Fruit fly (Drosophila melanogaster) whole organism, embryonic: Measurements from ENCODE around the gene CG15332.

ENCODE experiments used
- Atf3 ChIP-seq: fragments of 200-800 bp; sonication (Bioruptor generic); optimal IDR thresholded peaks from 3 replicates; lab custom pipeline; 2016; ENCODE audit warnings: missing biosample characterization, missing genetic modification characterization
- Blimp-1 ChIP-seq: fragments of 200-800 bp; sonication (Bioruptor generic); optimal IDR thresholded peaks from 3 replicates; lab custom pipeline; 2018; ENCODE audit warnings: missing biosample characterization, missing genetic modification characterization, mild to moderate bottlenecking, moderate library complexity, missing genetic modification reagents
- CG10543 ChIP-seq: fragments of 200-800 bp; sonication (Bioruptor generic); optimal IDR thresholded peaks from 3 replicates; lab custom pipeline; 2017; ENCODE audit warnings: missing biosample characterization, mild to moderate bottlenecking, missing genetic modification characterization, moderate library complexity
- CG11695 ChIP-seq: fragments of 200-800 bp; sonication (Bioruptor generic); IDR thresholded peaks from 3 replicates; pipeline ENCODE4 v1.3.6; 2022; ENCODE audit warnings: missing biosample characterization, missing genetic modification characterization
- CG12391 ChIP-seq: fragments of 200-800 bp; sonication (Bioruptor generic); optimal IDR thresholded peaks from 3 replicates; lab custom pipeline; 2018; ENCODE audit warnings: missing biosample characterization, mild to moderate bottlenecking, missing genetic modification characterization, moderate library complexity
- CG13287 ChIP-seq: fragments of 200-800 bp; sonication (Bioruptor generic); IDR thresholded peaks from 2 replicates; pipeline ENCODE4 v1.3.6; 2022; ENCODE audit warnings: missing biosample characterization, missing genetic modification characterization; ENCODE audit not compliant: partially characterized antibody
- CG14710 ChIP-seq: fragments of 200-800 bp; sonication (Bioruptor generic); optimal IDR thresholded peaks from 3 replicates; lab custom pipeline; 2019; ENCODE audit warnings: missing biosample characterization, mild to moderate bottlenecking, missing genetic modification characterization, moderate library complexity
- CG15514 ChIP-seq: fragments of 200-800 bp; sonication (Bioruptor generic); optimal IDR thresholded peaks from 3 replicates; lab custom pipeline; 2017; ENCODE audit warnings: missing biosample characterization, missing genetic modification characterization, mild to moderate bottlenecking, moderate library complexity, missing genetic modification reagents
- CG17186 ChIP-seq: fragments of 200-800 bp; sonication (Bioruptor generic); optimal IDR thresholded peaks from 3 replicates; lab custom pipeline; 2017; ENCODE audit warnings: missing biosample characterization, missing genetic modification reagents, missing genetic modification characterization
- CG17568 ChIP-seq: fragments of 200-800 bp; sonication (Bioruptor generic); optimal IDR thresholded peaks from 2 replicates; lab custom pipeline; 2018; ENCODE audit warnings: missing biosample characterization, mild to moderate bottlenecking, missing genetic modification characterization, moderate library complexity
- CG17829 ChIP-seq: fragments of 200-800 bp; optimal IDR thresholded peaks from 2 replicates; lab custom pipeline; 2019; ENCODE audit warnings: missing biosample characterization, mild to moderate bottlenecking, missing genetic modification characterization, moderate library complexity
- CG18011 ChIP-seq: fragments of 200-800 bp; sonication (Bioruptor generic); optimal IDR thresholded peaks from 2 replicates; lab custom pipeline; 2017; ENCODE audit warnings: missing biosample characterization, missing genetic modification characterization, mild to moderate bottlenecking, moderate library complexity, missing genotype
- CG18619 ChIP-seq: fragments of 200-800 bp; sonication (Bioruptor generic); optimal IDR thresholded peaks from 3 replicates; lab custom pipeline; 2017; ENCODE audit warnings: missing biosample characterization, mild to moderate bottlenecking, missing genetic modification characterization
- CG2116 ChIP-seq: fragments of 200-800 bp; sonication (Bioruptor generic); optimal IDR thresholded peaks from 3 replicates; lab custom pipeline; 2018; ENCODE audit warnings: missing biosample characterization, mild to moderate bottlenecking, missing genetic modification characterization
- CG3163 ChIP-seq: fragments of 200-800 bp; sonication (Bioruptor generic); optimal IDR thresholded peaks from 3 replicates; lab custom pipeline; 2016; ENCODE audit warnings: missing biosample characterization, missing genetic modification characterization
- CG34376 ChIP-seq: fragments of 200-800 bp; sonication (Bioruptor generic); optimal IDR thresholded peaks from 2 replicates; lab custom pipeline; 2018; ENCODE audit warnings: missing biosample characterization, mild to moderate bottlenecking, missing genetic modification characterization
- CG4328 ChIP-seq: fragments of 200-800 bp; sonication (Bioruptor generic); optimal IDR thresholded peaks from 3 replicates; lab custom pipeline; 2017; ENCODE audit warnings: missing biosample characterization, missing genetic modification reagents, missing genetic modification characterization
- CG6689 ChIP-seq: fragments of 200-800 bp; sonication (Bioruptor generic); IDR thresholded peaks from 2 replicates; pipeline ENCODE4 v1.3.6; 2022; ENCODE audit warnings: missing biosample characterization, missing genetic modification characterization
- CG6791 ChIP-seq: fragments of 200-800 bp; sonication (Bioruptor generic); IDR thresholded peaks from 3 replicates; pipeline ENCODE4 v1.3.6; 2022; ENCODE audit warnings: missing biosample characterization, missing genetic modification characterization; ENCODE audit not compliant: partially characterized antibody
- CG7987 ChIP-seq: fragments of 200-800 bp; sonication (Bioruptor generic); optimal IDR thresholded peaks from 2 replicates; lab custom pipeline; 2018; ENCODE audit warnings: missing biosample characterization, mild to moderate bottlenecking, missing genetic modification characterization, moderate library complexity
- CG8359 ChIP-seq: fragments of 200-800 bp; sonication (Bioruptor generic); optimal IDR thresholded peaks from 2 replicates; lab custom pipeline; 2017; ENCODE audit warnings: missing biosample characterization, mild to moderate bottlenecking, missing genetic modification characterization, borderline replicate concordance
- CoRest ChIP-seq: fragments of 200-800 bp; sonication (Bioruptor generic); optimal IDR thresholded peaks from 3 replicates; lab custom pipeline; 2018; ENCODE audit warnings: missing biosample characterization, mild to moderate bottlenecking, missing genetic modification characterization, moderate library complexity
- CrebB ChIP-seq: fragments of 200-800 bp; sonication (Bioruptor generic); optimal IDR thresholded peaks from 3 replicates; lab custom pipeline; 2018; ENCODE audit warnings: missing biosample characterization, mild to moderate bottlenecking, missing genetic modification characterization
- Dek ChIP-seq: fragments of 200-800 bp; sonication (Bioruptor generic); optimal IDR thresholded peaks from 3 replicates; lab custom pipeline; 2019; ENCODE audit warnings: missing biosample characterization, mild to moderate bottlenecking, missing genetic modification characterization, moderate library complexity
- Dip3 ChIP-seq: fragments of 200-800 bp; sonication (Bioruptor generic); optimal IDR thresholded peaks from 3 replicates; lab custom pipeline; 2016; ENCODE audit warnings: missing biosample characterization, missing genetic modification characterization
- ERR ChIP-seq: fragments of 200-800 bp; sonication (Bioruptor generic); optimal IDR thresholded peaks from 2 replicates; lab custom pipeline; 2016; ENCODE audit warnings: missing biosample characterization, missing genetic modification characterization
- Med ChIP-seq: fragments of 200-800 bp; sonication (Bioruptor generic); peaks from one replicate; lab custom pipeline; 2016; ENCODE audit warnings: missing biosample characterization, missing genetic modification characterization, mild to moderate bottlenecking, inconsistent platforms, moderate library complexity
- Ptx1 ChIP-seq: fragments of 200-800 bp; sonication (Bioruptor generic); IDR thresholded peaks from 2 replicates; pipeline ENCODE4 v1.3.6; 2022; ENCODE audit warnings: missing biosample characterization, missing genetic modification characterization
- Rx ChIP-seq: fragments of 200-800 bp; sonication (Bioruptor generic); IDR thresholded peaks from 2 replicates; pipeline ENCODE4 v1.3.6; 2022; ENCODE audit warnings: missing biosample characterization, missing genetic modification characterization
- ase ChIP-seq: fragments of 200-800 bp; sonication (Bioruptor generic); IDR thresholded peaks from 3 replicates; pipeline ENCODE4 v1.3.6; 2022; ENCODE audit warnings: missing biosample characterization, missing genetic modification characterization
- bab2 ChIP-seq: fragments of 200-800 bp; sonication (Bioruptor generic); optimal IDR thresholded peaks from 2 replicates; lab custom pipeline; 2016; ENCODE audit warnings: missing biosample characterization, missing genetic modification characterization
- bsh ChIP-seq, 2 experiments: fragments of 200-800 bp; sonication (Bioruptor generic); optimal IDR thresholded peaks; 2 replicates each; lab custom pipeline; 2017 to 2018; ENCODE audit warnings: mild to moderate bottlenecking in 2 of 2, missing biosample characterization in 2 of 2, missing genetic modification characterization in 2 of 2, moderate library complexity in 1 of 2
- btn ChIP-seq: fragments of 200-800 bp; sonication (Bioruptor generic); optimal IDR thresholded peaks from 2 replicates; lab custom pipeline; 2016; ENCODE audit warnings: missing biosample characterization, missing genetic modification characterization
- caup ChIP-seq: fragments of 200-800 bp; sonication (Bioruptor generic); optimal IDR thresholded peaks from 3 replicates; lab custom pipeline; 2017; ENCODE audit warnings: missing biosample characterization, mild to moderate bottlenecking, missing genetic modification characterization, moderate library complexity; ENCODE audit not compliant: severe bottlenecking
- da ChIP-seq: fragments of 200-800 bp; sonication (Bioruptor generic); optimal IDR thresholded peaks from 2 replicates; lab custom pipeline; 2016; ENCODE audit warnings: missing biosample characterization, missing genetic modification characterization
- dpn ChIP-seq, 2 experiments: fragments of 200-800 bp; sonication (Bioruptor generic); optimal IDR thresholded peaks; 3 replicates each; lab custom pipeline; 2016; ENCODE audit warnings: missing biosample characterization in 2 of 2, missing genetic modification characterization in 2 of 2
- fd102C ChIP-seq: fragments of 200-800 bp; sonication (Bioruptor generic); optimal IDR thresholded peaks from 2 replicates; lab custom pipeline; 2018; ENCODE audit warnings: missing biosample characterization, mild to moderate bottlenecking, missing genetic modification characterization, moderate library complexity
- fd3F ChIP-seq: fragments of 200-800 bp; sonication (Bioruptor generic); optimal IDR thresholded peaks from 2 replicates; lab custom pipeline; 2018; ENCODE audit warnings: missing biosample characterization, mild to moderate bottlenecking, missing genetic modification characterization, moderate library complexity
- hb ChIP-seq: fragments of 200-800 bp; sonication (Bioruptor generic); IDR thresholded peaks from 3 replicates; pipeline ENCODE4 v1.3.6; 2022; ENCODE audit warnings: missing biosample characterization, missing genetic modification characterization; ENCODE audit not compliant: partially characterized antibody
- lab ChIP-seq: fragments of 200-800 bp; sonication (Bioruptor generic); optimal IDR thresholded peaks from 3 replicates; lab custom pipeline; 2017; ENCODE audit warnings: missing biosample characterization, missing genetic modification characterization, mild to moderate bottlenecking, moderate library complexity, missing genetic modification reagents
- lbe ChIP-seq: fragments of 200-800 bp; sonication (Bioruptor generic); optimal IDR thresholded peaks from 2 replicates; lab custom pipeline; 2016; ENCODE audit warnings: missing biosample characterization, mild to moderate bottlenecking, missing genetic modification characterization
- p53 ChIP-seq: fragments of 200-800 bp; sonication (Bioruptor generic); optimal IDR thresholded peaks from 2 replicates; lab custom pipeline; 2016; ENCODE audit warnings: missing biosample characterization, missing genetic modification characterization
- psq ChIP-seq: fragments of 200-800 bp; sonication (Bioruptor generic); optimal IDR thresholded peaks from 2 replicates; lab custom pipeline; 2017; ENCODE audit warnings: missing biosample characterization, missing genetic modification characterization
- scrt ChIP-seq: fragments of 200-800 bp; sonication (Bioruptor generic); optimal IDR thresholded peaks from 2 replicates; lab custom pipeline; 2018; ENCODE audit warnings: missing biosample characterization, mild to moderate bottlenecking, missing genetic modification characterization, moderate library complexity
- sd ChIP-seq: fragments of 200-800 bp; sonication (Bioruptor generic); optimal IDR thresholded peaks from 3 replicates; lab custom pipeline; 2018; ENCODE audit warnings: missing biosample characterization, mild to moderate bottlenecking, missing genetic modification characterization, moderate library complexity
- sima ChIP-seq: fragments of 200-800 bp; sonication (Bioruptor generic); optimal IDR thresholded peaks from 2 replicates; lab custom pipeline; 2016; ENCODE audit warnings: missing biosample characterization, missing genetic modification characterization
- toy ChIP-seq: fragments of 200-800 bp; sonication (Bioruptor generic); IDR thresholded peaks from 2 replicates; pipeline ENCODE4 v1.3.6; 2022; ENCODE audit warnings: missing biosample characterization, missing genetic modification characterization
- zen ChIP-seq: fragments of 200-800 bp; sonication (Bioruptor generic); optimal IDR thresholded peaks from 3 replicates; lab custom pipeline; 2018; ENCODE audit warnings: missing biosample characterization, mild to moderate bottlenecking, missing genetic modification characterization, moderate library complexity
- zen2 ChIP-seq: fragments of 200-800 bp; sonication (Bioruptor generic); IDR thresholded peaks from 3 replicates; pipeline ENCODE4 v1.3.6; 2022; ENCODE audit warnings: missing biosample characterization, missing genetic modification characterization; ENCODE audit not compliant: partially characterized antibody

The CG15332 gene

dm6 chrX:7931028-7931549, 24.7 kb downstream of the CG15332 start, which contains the start of gene mahe (continued):
- TF ChIP-seq CG15514 (GFP tag; lab: Kevin White, UChicago) (peak; percentile 33), Blimp-1 (GFP tag; lab: Kevin White, UChicago) (no peak), ERR (GFP tag; lab: Kevin White, UChicago) (no peak), Dek (tag; lab: Kevin White, UChicago) (no peak), Atf3 (GFP tag; lab: Kevin White, UChicago) (no peak), CG7987 (no peak), CG17568 (GFP tag; lab: Kevin White, UChicago) (peak; percentile 46), dpn (GFP tag; optimal IDR thresholded peaks at IDR 0.05; lab: Kevin White, UChicago) (no peak), zen2 (GFP tag; lab: Robert Waterston, UW) (peak; percentile 61; the same call in 1 of the 3 replicates), da (no peak), toy (GFP tag; lab: Robert Waterston, UW) (no peak), Dip3 (GFP tag; lab: Kevin White, UChicago) (no peak), bsh (GFP tag; optimal IDR thresholded peaks at IDR 0.05; lab: Kevin White, UChicago) (no peak), sd (no peak), lab (GFP tag; lab: Kevin White, UChicago) (no peak), CG8359 (no peak), bab2 (no peak), ase (no peak), sima (GFP tag; lab: Kevin White, UChicago) (no peak), CG11695 (GFP tag; lab: Robert Waterston, UW) (no peak), CG17186 (GFP tag; lab: Kevin White, UChicago) (no peak), CG13287 (peak; percentile 92), zen (tag; lab: Kevin White, UChicago) (peak; percentile 37), CG2116 (GFP tag; lab: Kevin White, UChicago) (peak; percentile 91), scrt (GFP tag; lab: Kevin White, UChicago) (peak; percentile 38), p53 (GFP tag; lab: Kevin White, UChicago) (no peak), Med (GFP tag; lab: Kevin White, UChicago) (peak; percentile 77), CG34376 (peak; percentile 37), psq (no peak), CG14710 (tag; lab: Kevin White, UChicago) (peak; percentile 37), CG4328 (GFP tag; lab: Kevin White, UChicago) (no peak), fd3F (GFP tag; lab: Kevin White, UChicago) (no peak), CG3163 (GFP tag; lab: Kevin White, UChicago) (peak; percentile 71), CoRest (tag; lab: Kevin White, UChicago) (no peak), btn (GFP tag; lab: Kevin White, UChicago) (no peak), CG17829 (no peak), CG10543 (GFP tag; lab: Kevin White, UChicago) (no peak), CG6791 (GFP tag; lab: Robert Waterston, UW) (peak; percentile 91), lbe (GFP tag; lab: Kevin White, UChicago) (peak; percentile 44), hb (GFP tag; lab: Robert Waterston, UW) (peak; percentile 67; the same call in 2 of the 3 replicates), fd102C (GFP tag; lab: Kevin White, UChicago) (no peak), CG18011 (GFP tag; lab: Kevin White, UChicago) (no peak), Ptx1 (no peak), CG6689 (GFP tag; lab: Robert Waterston, UW) (no peak), CG12391 (peak; percentile 11), Rx (GFP tag; lab: Robert Waterston, UW) (no peak), caup (GFP tag; lab: Kevin White, UChicago) (no peak), CrebB (tag; lab: Kevin White, UChicago) (no peak), CG18619 (GFP tag; lab: Kevin White, UChicago) (no peak)
